Fruit fly (Drosophila melanogaster): ENCODE results near the gene dikar.

Gene dikar

dm6 chr3L:6742974-6743345 is at the start of gene dikar:
TSS of gene dikar (minus strand) at chr3L:6743164.
- TF ChIP-seq CG4496 (GFP tag; IDR thresholded peaks at IDR 0.05) = peak; percentile 51; the same call in 2 of the 3 replicates
- peak; percentile 23 for TF ChIP-seq CG15710 (tag; optimal IDR thresholded peaks at IDR 0.05)
- TF ChIP-seq CG34367 (tag; optimal IDR thresholded peaks at IDR 0.05) = no peak
- TF ChIP-seq CG9948 (tag; optimal IDR thresholded peaks at IDR 0.05) = peak; percentile 14
- TF ChIP-seq fd96Ca (GFP tag; IDR thresholded peaks at IDR 0.05) = peak; percentile 58; the same call in 1 of the 3 replicates
- no peak for TF ChIP-seq CG13204 (GFP tag; optimal IDR thresholded peaks at IDR 0.05)
- peak; percentile 8 for TF ChIP-seq CG8159 (tag; optimal IDR thresholded peaks at IDR 0.05)

dm6 chr3L:6792617-6793016 is 49.7 kb upstream of the dikar start:
- no peak for TF ChIP-seq CG12605 (GFP tag; IDR thresholded peaks at IDR 0.05)
- no peak for TF ChIP-seq CG8301 (tag; optimal IDR thresholded peaks at IDR 0.05)
- no peak for TF ChIP-seq CG13204 (GFP tag; optimal IDR thresholded peaks at IDR 0.05)
- no peak for TF ChIP-seq D1 (tag; optimal IDR thresholded peaks at IDR 0.05)

- no peak for TF ChIP-seq Pif1A (GFP tag; optimal IDR thresholded peaks at IDR 0.05)
- peak; percentile 81 for TF ChIP-seq CG4496 (GFP tag; IDR thresholded peaks at IDR 0.05)
- TF ChIP-seq CG8159 (tag; optimal IDR thresholded peaks at IDR 0.05) = peak; percentile 3
- no peak for TF ChIP-seq CG10348 (GFP tag; IDR thresholded peaks at IDR 0.05)
- TF ChIP-seq CG32121 (GFP tag; IDR thresholded peaks at IDR 0.05) = peak; percentile 64; the same call in 1 of the 2 replicates
- peak; percentile 59; the same call in 1 of the 2 replicates for TF ChIP-seq CG12605 (GFP tag; IDR thresholded peaks at IDR 0.05)
- TF ChIP-seq CG8301 (tag; optimal IDR thresholded peaks at IDR 0.05) = no peak
- TF ChIP-seq fd96Ca (GFP tag; IDR thresholded peaks at IDR 0.05) = peak; percentile 56; the same call in 1 of the 3 replicates
- peak; percentile 47 for TF ChIP-seq Ets98B (GFP tag; IDR thresholded peaks at IDR 0.05)
- TF ChIP-seq CG15710 (tag; optimal IDR thresholded peaks at IDR 0.05) = peak; percentile 28
- no peak for TF ChIP-seq D1 (tag; optimal IDR thresholded peaks at IDR 0.05)
- TF ChIP-seq CG14655 (GFP tag; optimal IDR thresholded peaks at IDR 0.05) = peak; percentile 7
- peak; percentile 87 for TF ChIP-seq CG13204 (GFP tag; optimal IDR thresholded peaks at IDR 0.05)
- TF ChIP-seq Snoo (tag; optimal IDR thresholded peaks at IDR 0.05) = peak; percentile 4
These were observed 46.9 kb upstream of the dikar start, which contains the start of gene vvl for dm6 chr3L:6789788-6790325. TSS of gene vvl (plus strand) at chr3L:6790158.

- TF ChIP-seq CG32121 (GFP tag; IDR thresholded peaks at IDR 0.05) (no peak), gl (tag; optimal IDR thresholded peaks at IDR 0.05) (no peak)
These were observed 44.5 kb upstream of the dikar start for dm6 chr3L:6787502-6787901.

- TF ChIP-seq Pif1A (GFP tag; optimal IDR thresholded peaks at IDR 0.05) (no peak), D1 (tag; optimal IDR thresholded peaks at IDR 0.05) (no peak), CG34367 (tag; optimal IDR thresholded peaks at IDR 0.05) (no peak), CG32121 (GFP tag; IDR thresholded peaks at IDR 0.05) (no peak), Ets98B (GFP tag; IDR thresholded peaks at IDR 0.05) (no peak), CG14655 (GFP tag; optimal IDR thresholded peaks at IDR 0.05) (no peak), CG17806 (tag; optimal IDR thresholded peaks at IDR 0.05) (no peak), CG4496 (GFP tag; IDR thresholded peaks at IDR 0.05) (no peak), fd96Ca (GFP tag; IDR thresholded peaks at IDR 0.05) (no peak), CG8301 (tag; optimal IDR thresholded peaks at IDR 0.05) (no peak), CG15710 (tag; optimal IDR thresholded peaks at IDR 0.05) (no peak), Snoo (tag; optimal IDR thresholded peaks at IDR 0.05) (no peak), gl (tag; optimal IDR thresholded peaks at IDR 0.05) (no peak), CG12605 (GFP tag; IDR thresholded peaks at IDR 0.05) (no peak), rn (GFP tag; IDR thresholded peaks at IDR 0.05) (no peak)
These were observed 42.0 kb upstream of the dikar start for dm6 chr3L:6784635-6785606.

- TF ChIP-seq Pif1B (GFP tag; optimal IDR thresholded peaks at IDR 0.05) (no peak), Snoo (tag; optimal IDR thresholded peaks at IDR 0.05) (no peak), CG12605 (GFP tag; IDR thresholded peaks at IDR 0.05) (no peak), Pif1A (GFP tag; optimal IDR thresholded peaks at IDR 0.05) (no peak), CG13204 (GFP tag; optimal IDR thresholded peaks at IDR 0.05) (no peak), CG34367 (tag; optimal IDR thresholded peaks at IDR 0.05) (no peak)
These were observed 40.4 kb upstream of the dikar start for dm6 chr3L:6783403-6783802.

dm6 chr3L:6779398-6779797 is 36.4 kb upstream of the dikar start:
- TF ChIP-seq Snoo (tag; optimal IDR thresholded peaks at IDR 0.05) = no peak
- TF ChIP-seq CG34367 (tag; optimal IDR thresholded peaks at IDR 0.05) = no peak
- no peak for TF ChIP-seq CG15710 (tag; optimal IDR thresholded peaks at IDR 0.05)
- no peak for TF ChIP-seq CG32121 (GFP tag; IDR thresholded peaks at IDR 0.05)
- no peak for TF ChIP-seq CG14655 (GFP tag; optimal IDR thresholded peaks at IDR 0.05)
- no peak for TF ChIP-seq CG12605 (GFP tag; IDR thresholded peaks at IDR 0.05)

Measured in whole organism, pupa.